Fruit fly (Drosophila melanogaster) whole organism, prepupa: Measurements from ENCODE around the gene Ubi-p5E.

Experiments used
- CG10669 ChIP-seq: fragments of 200-800 bp; sonication (Bioruptor generic); optimal IDR thresholded peaks from 3 replicates; lab custom pipeline; 2018; ENCODE audit warnings: missing biosample characterization, mild to moderate bottlenecking, missing genetic modification characterization, moderate library complexity
- CG11294 ChIP-seq: fragments of 200-800 bp; sonication (Bioruptor generic); IDR thresholded peaks from 2 replicates; pipeline ENCODE4 v1.3.6; 2022; ENCODE audit warnings: missing biosample characterization, missing genetic modification characterization
- CG11762 ChIP-seq: fragments of 200-800 bp; sonication (Bioruptor generic); optimal IDR thresholded peaks from 3 replicates; lab custom pipeline; 2016; ENCODE audit warnings: missing biosample characterization, missing genetic modification characterization; ENCODE audit not compliant: insufficient read depth
- CG15336 ChIP-seq: fragments of 200-800 bp; sonication (Bioruptor generic); IDR thresholded peaks from 2 replicates; pipeline ENCODE4 v1.3.6; 2022; ENCODE audit warnings: missing biosample characterization, missing genetic modification characterization
- CG1621 ChIP-seq: fragments of 200-800 bp; sonication (Bioruptor generic); optimal IDR thresholded peaks from 3 replicates; lab custom pipeline; 2018; ENCODE audit warnings: missing biosample characterization, mild to moderate bottlenecking, missing genetic modification characterization
- CG31627 ChIP-seq: fragments of 200-800 bp; sonication (Bioruptor generic); optimal IDR thresholded peaks from 3 replicates; lab custom pipeline; 2016; ENCODE audit warnings: missing biosample characterization, missing genetic modification characterization
- CG32006 ChIP-seq: fragments of 200-800 bp; sonication (Bioruptor generic); optimal IDR thresholded peaks from 3 replicates; lab custom pipeline; 2017; ENCODE audit warnings: missing biosample characterization, mild to moderate bottlenecking, missing genetic modification characterization
- CG4318 ChIP-seq: fragments of 200-800 bp; sonication (Bioruptor generic); optimal IDR thresholded peaks from 3 replicates; lab custom pipeline; 2017; ENCODE audit warnings: missing biosample characterization, mild to moderate bottlenecking, missing genetic modification characterization
- CG6163 ChIP-seq: fragments of 200-800 bp; sonication (Bioruptor generic); IDR thresholded peaks from 3 replicates; pipeline ENCODE4 v1.3.6; 2022; ENCODE audit warnings: missing biosample characterization, missing genetic modification characterization
- CG6792 ChIP-seq: fragments of 200-800 bp; sonication (Bioruptor generic); optimal IDR thresholded peaks from 3 replicates; lab custom pipeline; 2016; ENCODE audit warnings: missing biosample characterization, missing genetic modification characterization
- CG6808 ChIP-seq: fragments of 200-800 bp; sonication (Bioruptor generic); optimal IDR thresholded peaks from 3 replicates; lab custom pipeline; 2017; ENCODE audit warnings: missing biosample characterization, missing genetic modification characterization, mild to moderate bottlenecking, moderate library complexity, missing genetic modification reagents
- CG6854 ChIP-seq: fragments of 200-800 bp; sonication (Bioruptor generic); optimal IDR thresholded peaks from 2 replicates; lab custom pipeline; 2017; ENCODE audit warnings: missing biosample characterization, mild to moderate bottlenecking, missing genetic modification characterization
- CG7368 ChIP-seq: fragments of 200-800 bp; sonication (Bioruptor generic); optimal IDR thresholded peaks from 3 replicates; lab custom pipeline; 2016; ENCODE audit warnings: missing biosample characterization, missing genetic modification characterization
- CG8319 ChIP-seq: fragments of 200-800 bp; sonication (Bioruptor generic); optimal IDR thresholded peaks from 3 replicates; lab custom pipeline; 2016; ENCODE audit warnings: missing biosample characterization, missing genetic modification characterization
- CG8632 ChIP-seq: fragments of 200-800 bp; sonication (Bioruptor generic); optimal IDR thresholded peaks from 3 replicates; lab custom pipeline; 2016; ENCODE audit warnings: missing biosample characterization, missing genetic modification characterization
- CG9139 ChIP-seq: fragments of 200-800 bp; sonication (Bioruptor generic); optimal IDR thresholded peaks from 3 replicates; lab custom pipeline; 2017; ENCODE audit warnings: missing biosample characterization, mild to moderate bottlenecking, missing genetic modification characterization
- Eip75B ChIP-seq: fragments of 200-800 bp; sonication (Bioruptor generic); optimal IDR thresholded peaks from 3 replicates; lab custom pipeline; 2016; ENCODE audit warnings: missing biosample characterization, missing genetic modification characterization
- Eip78C ChIP-seq: fragments of 200-800 bp; sonication (Bioruptor generic); peaks from one replicate; lab custom pipeline; 2016; ENCODE audit warnings: missing biosample characterization, missing genetic modification characterization
- Gug ChIP-seq: fragments of 200-800 bp; sonication (Bioruptor generic); IDR thresholded peaks from 2 replicates; pipeline ENCODE4 v1.3.6; 2022; ENCODE audit warnings: missing biosample characterization, missing genetic modification characterization
- Hr39 ChIP-seq: fragments of 200-800 bp; sonication (Bioruptor generic); optimal IDR thresholded peaks from 2 replicates; lab custom pipeline; 2016; ENCODE audit warnings: missing biosample characterization, missing genetic modification characterization
- OdsH ChIP-seq: fragments of 200-800 bp; sonication (Bioruptor generic); optimal IDR thresholded peaks from 3 replicates; lab custom pipeline; 2016; ENCODE audit warnings: missing biosample characterization, missing genetic modification characterization
- Smox ChIP-seq: fragments of 200-800 bp; sonication (Bioruptor generic); optimal IDR thresholded peaks from 3 replicates; lab custom pipeline; 2016; ENCODE audit warnings: missing biosample characterization, missing genetic modification characterization
- Sox14 ChIP-seq: fragments of 200-800 bp; sonication (Bioruptor generic); optimal IDR thresholded peaks from 3 replicates; lab custom pipeline; 2016; ENCODE audit warnings: missing biosample characterization, missing genetic modification characterization
- achi ChIP-seq: fragments of 200-800 bp; sonication (Bioruptor generic); optimal IDR thresholded peaks from 3 replicates; lab custom pipeline; 2016; ENCODE audit warnings: missing biosample characterization, missing genetic modification characterization
- cyc ChIP-seq: fragments of 200-800 bp; sonication (Bioruptor generic); optimal IDR thresholded peaks from 3 replicates; lab custom pipeline; 2016; ENCODE audit warnings: missing biosample characterization, missing genetic modification characterization
- dac ChIP-seq: fragments of 200-800 bp; sonication (Bioruptor generic); optimal IDR thresholded peaks from 2 replicates; lab custom pipeline; 2017; ENCODE audit warnings: missing biosample characterization, mild to moderate bottlenecking, missing genetic modification characterization
- dsx ChIP-seq: fragments of 200-800 bp; optimal IDR thresholded peaks from 3 replicates; lab custom pipeline; 2019; ENCODE audit warnings: missing biosample characterization, mild to moderate bottlenecking, missing genetic modification characterization, moderate library complexity; ENCODE audit not compliant: poor library complexity, severe bottlenecking
- esn ChIP-seq: fragments of 200-800 bp; sonication (Bioruptor generic); optimal IDR thresholded peaks from 2 replicates; lab custom pipeline; 2016; ENCODE audit warnings: missing biosample characterization, mild to moderate bottlenecking, missing genetic modification characterization, moderate library complexity
- lz ChIP-seq: fragments of 200-800 bp; sonication (Bioruptor generic); optimal IDR thresholded peaks from 3 replicates; lab custom pipeline; 2016; ENCODE audit warnings: missing biosample characterization, missing genetic modification characterization
- ss ChIP-seq, 2 experiments: fragments of 200-800 bp; sonication (Bioruptor generic); optimal IDR thresholded peaks; 2 replicates in 1 of 2; 3 replicates in 1 of 2; lab custom pipeline; 2017 to 2018; ENCODE audit warnings: mild to moderate bottlenecking in 2 of 2, missing biosample characterization in 2 of 2, missing genetic modification characterization in 2 of 2, moderate library complexity in 1 of 2
- topi ChIP-seq: fragments of 200-800 bp; sonication (Bioruptor generic); optimal IDR thresholded peaks from 3 replicates; lab custom pipeline; 2016; ENCODE audit warnings: missing biosample characterization, missing genetic modification characterization
- vri ChIP-seq: fragments of 200-800 bp; sonication (Bioruptor generic); optimal IDR thresholded peaks from 3 replicates; lab custom pipeline; 2016; ENCODE audit warnings: missing biosample characterization, mild to moderate bottlenecking, missing genetic modification characterization

Ubi-p5E gene

dm6 chrX:6294243-6294642, 14.8 kb upstream of the Ubi-p5E start, which contains the start of gene CG15892:
CG15892 (minus strand) TSS chrX:6294343.
- TF ChIP-seq topi (GFP tag; lab: Kevin White, UChicago) (no peak), Smox (no peak), CG6808 (GFP tag; lab: Kevin White, UChicago) (no peak), CG10669 (GFP tag; lab: Kevin White, UChicago) (no peak)

dm6 chrX:6291083-6291699, 11.7 kb upstream of the Ubi-p5E start, which contains the start of the genes Rpt4 and mldr:
Rpt4 (minus strand) TSS chrX:6291245.
mldr (plus strand) TSS chrX:6291303.
- TF ChIP-seq Smox (no peak), CG9139 (GFP tag; lab: Kevin White, UChicago) (no peak), dsx (GFP tag; lab: Kevin White, UChicago) (peak; percentile 56), ss (GFP tag; optimal IDR thresholded peaks at IDR 0.05; lab: Kevin White, UChicago) (no peak), Sox14 (GFP tag; lab: Kevin White, UChicago) (peak; percentile 5), achi (GFP tag; lab: Kevin White, UChicago) (no peak), CG31627 (GFP tag; lab: Kevin White, UChicago) (no peak), CG6163 (GFP tag; lab: Robert Waterston, UW) (no peak), CG8632 (no peak)

DNA sequence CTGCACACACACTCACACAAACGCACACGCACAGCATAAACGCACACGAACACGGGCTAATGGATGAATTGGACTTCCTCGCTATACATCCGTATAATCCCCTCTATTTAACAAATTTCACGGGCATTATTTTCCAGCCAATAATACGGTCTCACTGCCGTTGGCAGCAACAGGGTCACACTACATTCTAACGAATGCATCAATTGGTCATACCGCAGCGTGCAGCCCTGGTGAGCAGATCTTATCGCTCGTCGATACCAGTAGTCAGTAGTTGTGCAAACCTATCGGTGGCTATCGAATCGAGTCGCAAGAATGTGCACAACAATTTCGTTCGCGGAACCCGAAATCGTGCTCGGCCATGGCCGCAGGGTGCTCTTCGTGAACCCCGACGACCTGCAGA, 8.4 kb upstream of the Ubi-p5E start, which contains the start of the genes Top3beta and wuho:
TSS of gene Top3beta (minus strand) at position 149 of the 400 bp plus-strand sequence.
TSS of gene wuho (plus strand) at position 259 of the 400 bp plus-strand sequence.
- TF ChIP-seq lz = peak; percentile 32
- peak; percentile 24 for TF ChIP-seq Sox14 (GFP tag; lab: Kevin White, UChicago)
- TF ChIP-seq cyc = peak; percentile 28
- TF ChIP-seq Eip78C (GFP tag; lab: Kevin White, UChicago) = peak; percentile 7
- 0 out of 3 replicates have a peak, but pooled peaks have one; percentile 29 for TF ChIP-seq CG6163 (GFP tag; lab: Robert Waterston, UW)
- TF ChIP-seq vri = no peak
- TF ChIP-seq esn = peak; percentile 48
- TF ChIP-seq CG1621 (tag; lab: Kevin White, UChicago) = peak; percentile 98
- TF ChIP-seq CG10669 (GFP tag; lab: Kevin White, UChicago) = no peak
- peak; percentile 49 for TF ChIP-seq dsx (GFP tag; lab: Kevin White, UChicago)
- peak; percentile 7 for TF ChIP-seq CG31627 (GFP tag; lab: Kevin White, UChicago)
- no peak for TF ChIP-seq OdsH (GFP tag; lab: Kevin White, UChicago)
- no peak for TF ChIP-seq Eip75B (GFP tag; lab: Kevin White, UChicago)

DNA sequence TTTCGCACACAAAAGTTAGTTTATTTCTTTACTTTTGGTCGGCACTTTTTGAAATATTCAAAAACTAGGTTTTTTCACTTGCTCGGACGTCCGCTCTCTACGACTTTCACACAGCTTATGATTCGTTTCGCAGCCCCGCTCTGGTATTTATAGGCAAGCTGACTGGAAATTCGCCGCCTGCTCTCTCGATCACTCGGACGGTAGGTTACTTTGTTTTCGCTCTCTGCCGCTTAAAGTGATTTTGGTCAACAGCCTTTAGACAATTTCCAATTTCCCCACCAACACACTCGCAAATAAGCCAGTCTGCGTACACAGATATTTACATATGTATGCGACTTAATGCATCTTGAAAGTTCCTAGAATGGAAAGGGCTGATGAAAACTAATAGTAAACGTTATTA, 4.0 kb upstream of the Ubi-p5E start, which contains the start of gene CG11700:
TSS of gene CG11700 (minus strand) at position 106 of the 400 bp plus-strand sequence.
- TF ChIP-seq CG15336 (GFP tag; lab: Robert Waterston, UW) = no peak
- no peak for TF ChIP-seq Hr39
- TF ChIP-seq CG4318 (GFP tag; lab: Kevin White, UChicago) = no peak
- no peak for TF ChIP-seq Eip75B (GFP tag; lab: Kevin White, UChicago)
- TF ChIP-seq Gug = no peak
- TF ChIP-seq dac (GFP tag; lab: Kevin White, UChicago) = no peak
- TF ChIP-seq CG1621 (tag; lab: Kevin White, UChicago) = no peak
- peak; percentile 59 for TF ChIP-seq Eip78C (GFP tag; lab: Kevin White, UChicago)
- TF ChIP-seq CG8632 = no peak
- no peak for TF ChIP-seq CG6808 (GFP tag; lab: Kevin White, UChicago)
- peak; percentile 14 for TF ChIP-seq CG6854 (GFP tag; lab: Kevin White, UChicago)
- no peak for TF ChIP-seq OdsH (GFP tag; lab: Kevin White, UChicago)
- no peak for TF ChIP-seq CG7368 (GFP tag; lab: Kevin White, UChicago)
- no peak for TF ChIP-seq CG11294 (GFP tag; lab: Robert Waterston, UW)
- TF ChIP-seq CG10669 (GFP tag; lab: Kevin White, UChicago) = no peak
- TF ChIP-seq CG6792 = no peak
- no peak for TF ChIP-seq CG32006
- no peak for TF ChIP-seq CG8319
- TF ChIP-seq dsx (GFP tag; lab: Kevin White, UChicago) = peak; percentile 78
- TF ChIP-seq CG11762 = no peak
